Fruit fly (Drosophila melanogaster): ENCODE measurements around the gene Pex12.

Pex12 gene

DNA sequence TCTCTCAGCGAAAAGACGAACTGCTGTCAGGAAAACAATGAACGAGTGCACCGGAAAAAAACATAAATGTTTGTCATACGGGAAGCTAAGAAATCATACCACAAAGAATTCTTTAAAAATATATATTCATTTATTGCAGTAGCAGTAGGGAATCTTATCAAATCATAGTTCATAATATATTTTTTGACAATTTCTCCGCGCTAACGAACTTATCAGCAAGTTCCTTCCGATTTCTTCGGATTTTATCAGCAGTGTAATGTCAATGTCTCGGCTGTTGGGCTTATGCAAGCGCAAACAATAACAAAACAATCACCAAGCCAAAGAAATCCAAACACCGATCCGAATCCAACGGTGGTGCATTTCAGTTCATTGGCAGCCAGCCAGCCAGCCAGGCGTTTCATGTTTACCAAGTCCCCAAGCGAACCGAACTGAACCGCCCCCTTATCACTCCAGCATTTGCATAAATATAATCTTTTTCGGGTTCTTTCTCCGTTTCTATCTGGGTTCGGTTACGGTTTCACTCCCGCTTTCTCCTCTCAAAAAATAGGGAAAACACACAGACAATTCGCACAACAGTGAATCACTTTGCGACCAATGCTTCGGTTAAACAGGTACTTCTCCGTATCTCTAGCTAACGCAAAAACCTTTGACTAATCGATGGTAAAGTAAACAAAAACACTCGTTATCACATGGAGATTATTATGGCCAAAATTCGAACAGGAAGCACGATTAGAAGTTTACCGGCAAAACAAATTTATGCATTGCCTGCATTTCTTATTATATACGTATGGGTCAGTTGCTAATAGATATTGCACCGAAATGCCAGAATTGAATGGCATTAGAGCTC, 11.9 kb downstream of the Pex12 start (continued):
- TF ChIP-seq CG15479 (GFP tag; optimal IDR thresholded peaks at IDR 0.05) (peak; percentile 42), MTF-1 (GFP tag; optimal IDR thresholded peaks at IDR 0.05; ENCODE audit: borderline replicate concordance) (no peak), Ets65A (GFP tag) (no peak), H15 (GFP tag; IDR thresholded peaks at IDR 0.05) (0 out of 3 replicates have a peak, but pooled peaks have one; percentile 14), NC2β (GFP tag; optimal IDR thresholded peaks at IDR 0.05) (peak; percentile 45), CG5953 (GFP tag; IDR thresholded peaks at IDR 0.05) (0 out of 2 replicates have a peak, but pooled peaks have one; percentile 28), CG6813 (GFP tag; optimal IDR thresholded peaks at IDR 0.05) (no peak), Rx (GFP tag; IDR thresholded peaks at IDR 0.05) (no peak), so (GFP tag; IDR thresholded peaks at IDR 0.05) (0 out of 3 replicates have a peak, but pooled peaks have one; percentile 11), tap (tag; optimal IDR thresholded peaks at IDR 0.05) (peak; percentile 44), CG15269 (tag; optimal IDR thresholded peaks at IDR 0.05) (peak; percentile 39), Kr (GFP tag; optimal IDR thresholded peaks at IDR 0.05) (peak; percentile 27), CG7271 (tag; optimal IDR thresholded peaks at IDR 0.05) (no peak), CG2202 (tag; optimal IDR thresholded peaks at IDR 0.05) (peak; percentile 54), ci (GFP tag; IDR thresholded peaks at IDR 0.05) (peak; percentile 70), caup (GFP tag; optimal IDR thresholded peaks at IDR 0.05; ENCODE audit: severe bottlenecking) (no peak), CG13775 (GFP tag; optimal IDR thresholded peaks at IDR 0.05) (peak; percentile 10), Blimp-1 (GFP tag; optimal IDR thresholded peaks at IDR 0.05) (peak; percentile 56), tgo (GFP tag; IDR thresholded peaks at IDR 0.05) (no peak), amos (GFP tag; IDR thresholded peaks at IDR 0.05; ENCODE audit: partially characterized antibody) (no peak), CG42726 (GFP tag; IDR thresholded peaks at IDR 0.05; ENCODE audit: partially characterized antibody) (no peak), dmrt99B (tag; optimal IDR thresholded peaks at IDR 0.05) (peak; percentile 70), CG5245 (GFP tag; optimal IDR thresholded peaks at IDR 0.05) (peak; percentile 19), sc (optimal IDR thresholded peaks at IDR 0.05) (no peak), sc (GFP tag; optimal IDR thresholded peaks at IDR 0.05) (peak; percentile 69), ewg (GFP tag; optimal IDR thresholded peaks at IDR 0.05) (peak; percentile 46), CG1529 (GFP tag; optimal IDR thresholded peaks at IDR 0.05) (peak; percentile 65), bowl (GFP tag; IDR thresholded peaks at IDR 0.05) (no peak), D19A (tag; optimal IDR thresholded peaks at IDR 0.05) (peak; percentile 28), Dek (tag; optimal IDR thresholded peaks at IDR 0.05) (no peak), tna (GFP tag; IDR thresholded peaks at IDR 0.05; ENCODE audit: partially characterized antibody) (no peak), pfk (GFP tag; optimal IDR thresholded peaks at IDR 0.05) (no peak), cwo (GFP tag; optimal IDR thresholded peaks at IDR 0.05) (peak; percentile 26), shn (GFP tag; optimal IDR thresholded peaks at IDR 0.05) (no peak), yki (optimal IDR thresholded peaks at IDR 0.05) (no peak), salm (tag; optimal IDR thresholded peaks at IDR 0.05) (peak; percentile 44), CG17385 (GFP tag; optimal IDR thresholded peaks at IDR 0.05) (peak; percentile 48), phol (tag; optimal IDR thresholded peaks at IDR 0.05) (peak; percentile 52), CG34422 (GFP tag; IDR thresholded peaks at IDR 0.05) (no peak), Meics (GFP tag; optimal IDR thresholded peaks at IDR 0.05) (no peak), CG10979 (tag; optimal IDR thresholded peaks at IDR 0.05) (peak; percentile 66), Dp (GFP tag; optimal IDR thresholded peaks at IDR 0.05) (no peak), CG16813 (GFP tag; IDR thresholded peaks at IDR 0.05; ENCODE audit: partially characterized antibody) (no peak), CG10462 (GFP tag; optimal IDR thresholded peaks at IDR 0.05) (peak; percentile 32), scrt (GFP tag; optimal IDR thresholded peaks at IDR 0.05) (no peak), CG4730 (GFP tag; IDR thresholded peaks at IDR 0.05) (no peak), Pdp1 (GFP tag; optimal IDR thresholded peaks at IDR 0.05) (peak in 1 of 2 experiments; percentile 87), CG17802 (tag; optimal IDR thresholded peaks at IDR 0.05) (peak; percentile 16)
